Worm (Caenorhabditis elegans): Measurements from ENCODE around the gene W08F4.10.

Gene W08F4.10

ce11 chrII:632545-632944, 41.5 kb upstream of the W08F4.10 start:
- TF ChIP-seq egrh-3 (GFP tag; IDR thresholded peaks at IDR 0.05) (peak; percentile 29; the same call in 1 of the 2 replicates), madf-6 (GFP tag; IDR thresholded peaks at IDR 0.05) (peak; percentile 57; the same call in 1 of the 2 replicates), madf-3 (GFP tag; IDR thresholded peaks at IDR 0.05) (0 out of 2 replicates have a peak, but pooled peaks have one; percentile 71), dox-1 (GFP tag; IDR thresholded peaks at IDR 0.05) (peak; percentile 87), hsf-1 (GFP tag; IDR thresholded peaks at IDR 0.05) (peak; percentile 98), Y56A3A.18 (GFP tag; IDR thresholded peaks at IDR 0.05) (0 out of 2 replicates have a peak, but pooled peaks have one; percentile 26), rcor-1 (GFP tag; IDR thresholded peaks at IDR 0.05) (peak; percentile 59; the same call in 1 of the 2 replicates), ceh-40 (GFP tag; IDR thresholded peaks at IDR 0.05) (peak; percentile 72; the same call in 1 of the 2 replicates)

DNA sequence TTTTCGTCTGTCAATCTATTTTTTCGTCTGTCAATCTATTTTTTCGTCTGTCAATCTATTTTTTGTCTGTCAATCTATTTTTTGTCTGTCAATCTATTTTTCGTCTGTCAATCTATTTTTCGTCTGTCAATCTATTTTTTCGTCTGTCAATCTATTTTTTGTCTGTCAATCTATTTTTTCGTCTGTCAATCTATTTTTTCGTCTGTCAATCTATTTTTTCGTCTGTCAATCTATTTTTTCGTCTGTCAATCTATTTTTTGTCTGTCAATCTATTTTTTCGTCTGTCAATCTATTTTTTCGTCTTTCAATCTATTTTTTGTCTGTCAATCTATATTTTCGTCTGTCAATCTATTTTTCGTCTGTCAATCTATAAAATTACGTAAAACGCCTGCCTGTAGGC, 38.4 kb upstream of the W08F4.10 start:
- TF ChIP-seq egrh-3 (GFP tag; IDR thresholded peaks at IDR 0.05) (peak; percentile 91), Y53F4B.3 (GFP tag; IDR thresholded peaks at IDR 0.05) (peak; percentile 96; the same call in 1 of the 2 replicates)

DNA sequence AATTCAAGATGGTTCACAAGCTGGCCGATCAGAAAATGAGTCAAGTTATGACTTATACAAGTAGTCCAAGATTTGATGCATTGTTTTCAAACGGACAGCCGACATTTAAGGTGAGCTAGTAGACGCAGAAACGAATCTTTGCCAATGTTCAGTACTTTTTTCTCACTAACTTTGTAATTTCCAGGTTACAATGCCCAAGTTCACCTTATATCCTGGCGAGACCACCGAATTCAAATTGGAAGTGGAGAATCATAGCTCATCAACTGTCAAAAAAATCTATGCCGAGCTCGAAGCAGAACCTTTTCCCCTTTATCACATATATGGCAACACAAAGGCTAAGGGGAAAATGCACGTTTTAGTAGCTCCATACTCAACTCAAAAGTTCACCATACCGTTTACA, 36.9 kb upstream of the W08F4.10 start:
- no peak for TF ChIP-seq F52B5.7 (tag; optimal IDR thresholded peaks at IDR 0.05)
- TF ChIP-seq ceh-40 (GFP tag; IDR thresholded peaks at IDR 0.05): no peak
- no peak for TF ChIP-seq gei-17 (GFP tag; optimal IDR thresholded peaks at IDR 0.05)
- TF ChIP-seq nhr-80 (tag; optimal IDR thresholded peaks at IDR 0.05): no peak
- TF ChIP-seq ama-1 (optimal IDR thresholded peaks at IDR 0.05): no peak
- TF ChIP-seq ama-1 (GFP tag; optimal IDR thresholded peaks at IDR 0.05): no peak
- no peak for TF ChIP-seq egl-44 (GFP tag; IDR thresholded peaks at IDR 0.05)
- TF ChIP-seq unc-130 (GFP tag; optimal IDR thresholded peaks at IDR 0.05): no peak
- no peak for TF ChIP-seq xnd-1 (tag; optimal IDR thresholded peaks at IDR 0.05)
- no peak for TF ChIP-seq dpl-1 (GFP tag; optimal IDR thresholded peaks at IDR 0.05)
- TF ChIP-seq dpff-1 (tag; optimal IDR thresholded peaks at IDR 0.05): no peak
- no peak for TF ChIP-seq ets-4 (GFP tag; optimal IDR thresholded peaks at IDR 0.05)
- no peak for TF ChIP-seq madf-10 (tag; optimal IDR thresholded peaks at IDR 0.05)

DNA sequence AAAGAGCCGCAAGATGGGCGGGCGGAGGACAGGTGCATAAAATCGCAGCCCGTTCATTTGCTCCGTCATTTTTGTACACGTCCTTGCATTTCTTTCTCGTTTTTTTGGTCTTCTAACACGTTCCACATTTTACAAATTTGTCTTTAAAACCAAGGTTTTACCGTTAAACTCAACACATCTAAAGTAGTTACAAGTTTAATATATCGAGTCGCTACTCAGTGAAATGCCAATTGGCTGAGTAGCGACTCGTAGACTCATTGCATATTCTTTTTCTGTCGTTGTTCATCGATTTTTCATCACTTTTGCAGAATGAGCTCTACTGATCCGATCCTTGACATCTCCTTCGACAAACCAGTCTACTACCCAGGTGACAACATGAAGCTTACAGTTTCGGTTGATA, 36.2 kb upstream of the W08F4.10 start, which contains the start of gene arrd-1:
Gene arrd-1, plus strand, starts transcription at position 301 of the 400 bp plus-strand sequence.
- TF ChIP-seq pha-4 (tag; optimal IDR thresholded peaks at IDR 0.05): no peak
- no peak for TF ChIP-seq F49E8.2 (tag; optimal IDR thresholded peaks at IDR 0.05; ENCODE audit: insufficient read depth)
- no peak for TF ChIP-seq F33H1.4 (GFP tag; IDR thresholded peaks at IDR 0.05)
- TF ChIP-seq sptf-2 (GFP tag; optimal IDR thresholded peaks at IDR 0.05): no peak
- TF ChIP-seq K11D2.4 (GFP tag; IDR thresholded peaks at IDR 0.05): no peak
- no peak for TF ChIP-seq mes-4 (tag; optimal IDR thresholded peaks at IDR 0.05)
- no peak for TF ChIP-seq F22D6.2 (tag; optimal IDR thresholded peaks at IDR 0.05)
- TF ChIP-seq ztf-3 (GFP tag; optimal IDR thresholded peaks at IDR 0.05): no peak
- no peak for TF ChIP-seq lin-40 (tag; optimal IDR thresholded peaks at IDR 0.05)

DNA sequence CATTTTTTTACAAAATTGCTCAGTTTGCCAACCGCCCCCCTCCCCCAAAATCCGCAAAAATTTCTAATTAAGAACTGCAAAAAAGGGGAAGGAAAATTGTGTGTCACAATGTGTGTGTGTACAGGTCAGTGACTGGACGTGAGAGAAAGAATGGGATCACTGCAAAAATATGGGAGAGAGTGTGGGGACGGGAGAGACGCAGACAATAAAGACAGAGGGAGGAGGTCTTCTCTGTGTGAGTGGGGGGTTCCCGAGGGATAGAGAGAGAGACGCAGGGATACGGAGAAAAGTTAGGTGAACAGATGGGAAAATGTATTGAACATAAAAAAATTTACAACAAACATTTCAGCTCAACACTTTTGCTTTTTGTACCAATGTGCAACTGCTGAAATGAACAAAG, 34.9 kb upstream of the W08F4.10 start:
- TF ChIP-seq F10E7.11 (tag; optimal IDR thresholded peaks at IDR 0.05) (no peak), zfh-2 (GFP tag; conservative IDR thresholded peaks at IDR 0.05) (peak; percentile 57; the same call in 1 of the 2 replicates), egrh-3 (GFP tag; IDR thresholded peaks at IDR 0.05) (peak; percentile 20; the same call in 1 of the 2 replicates), hmg-1.2 (GFP tag; IDR thresholded peaks at IDR 0.05) (peak; percentile 93), K12H6.12 (tag; optimal IDR thresholded peaks at IDR 0.05) (peak; percentile 24)

All from whole organism, young adult.